Fruit fly (Drosophila melanogaster): ENCODE results near the gene Usp30.

The Usp30 gene

DNA sequence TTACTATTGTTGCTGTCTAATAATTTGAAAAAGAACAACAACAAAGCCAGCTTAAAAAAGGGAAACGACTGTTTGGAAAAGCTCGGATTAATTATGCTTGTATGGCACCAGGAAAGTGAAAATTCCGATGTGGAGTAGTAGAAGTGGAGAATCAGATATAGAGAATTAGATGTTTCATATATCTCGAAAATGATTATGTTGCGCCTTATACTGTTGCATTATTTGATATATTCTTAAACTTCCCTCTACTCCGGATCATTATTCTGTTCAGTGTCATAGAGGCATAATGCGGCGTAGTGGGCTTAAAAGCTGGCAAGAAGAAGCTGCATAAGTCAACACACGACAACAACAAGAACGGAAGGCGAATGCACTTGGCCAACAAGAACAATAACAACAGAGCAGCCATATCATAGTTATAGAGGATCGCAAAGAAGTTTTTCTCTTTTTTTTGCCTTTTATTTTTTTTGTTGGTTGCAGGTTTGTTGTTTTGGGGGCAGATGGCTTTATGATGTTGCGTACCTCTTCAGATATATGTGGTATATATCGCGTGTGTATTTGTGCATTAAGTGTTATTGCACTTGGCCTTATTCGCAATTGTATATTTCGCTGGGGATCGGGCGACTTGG lies 46.3 kb upstream of the Usp30 start:
- peak; percentile 4 for TF ChIP-seq fru (GFP tag; optimal IDR thresholded peaks at IDR 0.05)
- no peak for TF ChIP-seq dsf (GFP tag; optimal IDR thresholded peaks at IDR 0.05; ENCODE audit: borderline replicate concordance)
- peak; percentile 4 for TF ChIP-seq tai (GFP tag; optimal IDR thresholded peaks at IDR 0.05)
- TF ChIP-seq Rel (GFP tag; optimal IDR thresholded peaks at IDR 0.05) = no peak
- no peak for TF ChIP-seq Rel (tag; optimal IDR thresholded peaks at IDR 0.05)
- peak; percentile 29 for TF ChIP-seq dmrt93B (GFP tag; optimal IDR thresholded peaks at IDR 0.05)
- TF ChIP-seq HLH106 (tag; optimal IDR thresholded peaks at IDR 0.05) = peak; percentile 39
- no peak for TF ChIP-seq N (GFP tag; optimal IDR thresholded peaks at IDR 0.05)
- TF ChIP-seq jim (GFP tag; optimal IDR thresholded peaks at IDR 0.05) = no peak
- TF ChIP-seq Mio (GFP tag; optimal IDR thresholded peaks at IDR 0.05) = no peak
- no peak for TF ChIP-seq sv (GFP tag; optimal IDR thresholded peaks at IDR 0.05)
- TF ChIP-seq Sp1 (GFP tag; optimal IDR thresholded peaks at IDR 0.05) = peak; percentile 18
- TF ChIP-seq foxo (GFP tag; optimal IDR thresholded peaks at IDR 0.05) = peak in 1 of 2 experiments; percentile 27
- peak; percentile 14 for TF ChIP-seq h (GFP tag; optimal IDR thresholded peaks at IDR 0.05)
- TF ChIP-seq ey (GFP tag; optimal IDR thresholded peaks at IDR 0.05) = peak; percentile 36
- peak; percentile 5 for TF ChIP-seq rgr (GFP tag; optimal IDR thresholded peaks at IDR 0.05)
- TF ChIP-seq Hr83 (GFP tag; optimal IDR thresholded peaks at IDR 0.05; ENCODE audit: poor library complexity, severe bottlenecking) = no peak
- no peak for TF ChIP-seq br (GFP tag; optimal IDR thresholded peaks at IDR 0.05)
- TF ChIP-seq psq (GFP tag; optimal IDR thresholded peaks at IDR 0.05) = no peak

- no peak for TF ChIP-seq brk (GFP tag; optimal IDR thresholded peaks at IDR 0.05)
- TF ChIP-seq tai (GFP tag; optimal IDR thresholded peaks at IDR 0.05) = no peak
- no peak for TF ChIP-seq fru (GFP tag; optimal IDR thresholded peaks at IDR 0.05)
- no peak for TF ChIP-seq Mio (GFP tag; optimal IDR thresholded peaks at IDR 0.05)
- no peak for TF ChIP-seq Abd-B (GFP tag; optimal IDR thresholded peaks at IDR 0.05)
- TF ChIP-seq sv (GFP tag; optimal IDR thresholded peaks at IDR 0.05) = no peak
- TF ChIP-seq woc (GFP tag; optimal IDR thresholded peaks at IDR 0.05) = no peak
- TF ChIP-seq foxo (GFP tag; optimal IDR thresholded peaks at IDR 0.05) = no peak
- no peak for TF ChIP-seq HLH106 (tag; optimal IDR thresholded peaks at IDR 0.05)
- no peak for TF ChIP-seq dsf (GFP tag; optimal IDR thresholded peaks at IDR 0.05; ENCODE audit: borderline replicate concordance)
- TF ChIP-seq usp (GFP tag; optimal IDR thresholded peaks at IDR 0.05) = no peak
- TF ChIP-seq OdsH (GFP tag; optimal IDR thresholded peaks at IDR 0.05) = no peak
- TF ChIP-seq sage (GFP tag; optimal IDR thresholded peaks at IDR 0.05) = no peak
- no peak for TF ChIP-seq Dfd (GFP tag; optimal IDR thresholded peaks at IDR 0.05)
- TF ChIP-seq dl (GFP tag; optimal IDR thresholded peaks at IDR 0.05; ENCODE audit: insufficient read depth in 1 of 2, partially characterized antibody in 2 of 2) = no peak
- no peak for TF ChIP-seq Hnf4 (GFP tag; optimal IDR thresholded peaks at IDR 0.05)
- no peak for TF ChIP-seq lola (GFP tag; optimal IDR thresholded peaks at IDR 0.05)
- no peak for TF ChIP-seq rgr (GFP tag; optimal IDR thresholded peaks at IDR 0.05)
- TF ChIP-seq Hr83 (GFP tag; optimal IDR thresholded peaks at IDR 0.05; ENCODE audit: poor library complexity, severe bottlenecking) = no peak
These were observed 44.8 kb upstream of the Usp30 start for dm6 chrX:5924378-5924777.

dm6 chrX:5923124-5923523 lies 43.5 kb upstream of the Usp30 start:
- no peak for TF ChIP-seq usp (GFP tag; optimal IDR thresholded peaks at IDR 0.05)
- no peak for TF ChIP-seq GATAd (GFP tag; optimal IDR thresholded peaks at IDR 0.05)
- no peak for TF ChIP-seq Vsx2 (GFP tag; optimal IDR thresholded peaks at IDR 0.05; ENCODE audit: partially characterized antibody)
- peak; percentile 55 for TF ChIP-seq Sp1 (GFP tag; optimal IDR thresholded peaks at IDR 0.05)
- TF ChIP-seq dsf (GFP tag; optimal IDR thresholded peaks at IDR 0.05; ENCODE audit: borderline replicate concordance) = no peak
- TF ChIP-seq foxo (GFP tag; optimal IDR thresholded peaks at IDR 0.05) = peak in 1 of 2 experiments; percentile 81
- no peak for TF ChIP-seq Myc (optimal IDR thresholded peaks at IDR 0.05)
- TF ChIP-seq Hr78 (GFP tag; optimal IDR thresholded peaks at IDR 0.05) = no peak
- TF ChIP-seq rgr (GFP tag; optimal IDR thresholded peaks at IDR 0.05) = peak; percentile 78
- no peak for TF ChIP-seq lola (GFP tag; optimal IDR thresholded peaks at IDR 0.05)
- peak; percentile 78 for TF ChIP-seq br (GFP tag; optimal IDR thresholded peaks at IDR 0.05)
- TF ChIP-seq Hnf4 (GFP tag; optimal IDR thresholded peaks at IDR 0.05) = peak; percentile 64
- TF ChIP-seq Abd-B (GFP tag; optimal IDR thresholded peaks at IDR 0.05) = no peak
- peak; percentile 42 for TF ChIP-seq dmrt93B (GFP tag; optimal IDR thresholded peaks at IDR 0.05)
- TF ChIP-seq woc (GFP tag; optimal IDR thresholded peaks at IDR 0.05) = peak; percentile 54
- TF ChIP-seq h (GFP tag; optimal IDR thresholded peaks at IDR 0.05) = peak; percentile 85
- TF ChIP-seq fru (GFP tag; optimal IDR thresholded peaks at IDR 0.05) = peak; percentile 80
- no peak for TF ChIP-seq dl (GFP tag; optimal IDR thresholded peaks at IDR 0.05; ENCODE audit: insufficient read depth in 1 of 2, partially characterized antibody in 2 of 2)
- TF ChIP-seq Jra (GFP tag; optimal IDR thresholded peaks at IDR 0.05) = no peak
- TF ChIP-seq OdsH (GFP tag; optimal IDR thresholded peaks at IDR 0.05) = peak; percentile 63
- no peak for TF ChIP-seq tai (GFP tag; optimal IDR thresholded peaks at IDR 0.05)
- TF ChIP-seq CG32264 (GFP tag; optimal IDR thresholded peaks at IDR 0.05) = peak; percentile 49
- TF ChIP-seq Mio (GFP tag; optimal IDR thresholded peaks at IDR 0.05) = no peak
- TF ChIP-seq Rel (GFP tag; optimal IDR thresholded peaks at IDR 0.05) = no peak
- TF ChIP-seq Rel (tag; optimal IDR thresholded peaks at IDR 0.05) = peak; percentile 7
- TF ChIP-seq psq (GFP tag; optimal IDR thresholded peaks at IDR 0.05) = peak; percentile 65
- no peak for TF ChIP-seq Dfd (GFP tag; optimal IDR thresholded peaks at IDR 0.05)
- peak; percentile 78 for TF ChIP-seq ey (GFP tag; optimal IDR thresholded peaks at IDR 0.05)
- peak; percentile 69 for TF ChIP-seq HLH106 (tag; optimal IDR thresholded peaks at IDR 0.05)
